Fruit fly (Drosophila melanogaster) whole organism, embryonic: ENCODE results near the gene Tlk.

ENCODE experiments used
- Blimp-1 ChIP-seq: fragments of 200-800 bp; sonication (Bioruptor generic); optimal IDR thresholded peaks from 3 replicates; lab custom pipeline; 2018; ENCODE audit warnings: missing biosample characterization, missing genetic modification characterization, mild to moderate bottlenecking, moderate library complexity, missing genetic modification reagents
- CG10959 ChIP-seq: fragments of 200-800 bp; sonication (Bioruptor generic); IDR thresholded peaks from 2 replicates; pipeline ENCODE4 v1.3.6; 2022; ENCODE audit warnings: missing biosample characterization, missing genetic modification characterization
- CG11723 ChIP-seq: fragments of 200-800 bp; sonication (Bioruptor generic); optimal IDR thresholded peaks from 2 replicates; lab custom pipeline; 2017; ENCODE audit warnings: missing biosample characterization, mild to moderate bottlenecking, missing genetic modification characterization
- CG12071 ChIP-seq: fragments of 200-800 bp; sonication (Bioruptor generic); optimal IDR thresholded peaks from 3 replicates; lab custom pipeline; 2018; ENCODE audit warnings: missing biosample characterization, mild to moderate bottlenecking, missing genetic modification characterization
- CG12299 ChIP-seq: fragments of 200-800 bp; sonication (Bioruptor generic); optimal IDR thresholded peaks from 2 replicates; lab custom pipeline; 2018; ENCODE audit warnings: missing biosample characterization, mild to moderate bottlenecking, missing genetic modification characterization
- CG14860 ChIP-seq: fragments of 200-800 bp; sonication (Bioruptor generic); IDR thresholded peaks from 3 replicates; pipeline ENCODE4 v1.3.6; 2022; ENCODE audit warnings: missing biosample characterization, missing genetic modification characterization; ENCODE audit not compliant: partially characterized antibody
- CG15073 ChIP-seq: fragments of 200-800 bp; sonication (Bioruptor generic); optimal IDR thresholded peaks from 2 replicates; lab custom pipeline; 2016; ENCODE audit warnings: missing biosample characterization, missing genetic modification characterization
- CG16813 ChIP-seq: fragments of 200-800 bp; sonication (Bioruptor generic); IDR thresholded peaks from 3 replicates; pipeline ENCODE4 v1.3.6; 2022; ENCODE audit warnings: missing biosample characterization, missing genetic modification characterization; ENCODE audit not compliant: partially characterized antibody
- CG17802 ChIP-seq: fragments of 200-800 bp; sonication (Bioruptor generic); optimal IDR thresholded peaks from 2 replicates; lab custom pipeline; 2018; ENCODE audit warnings: missing biosample characterization, mild to moderate bottlenecking, missing genetic modification characterization, moderate library complexity
- CG17829 ChIP-seq: fragments of 200-800 bp; optimal IDR thresholded peaks from 2 replicates; lab custom pipeline; 2019; ENCODE audit warnings: missing biosample characterization, mild to moderate bottlenecking, missing genetic modification characterization, moderate library complexity
- CG1832 ChIP-seq: fragments of 200-800 bp; sonication (Bioruptor generic); optimal IDR thresholded peaks from 2 replicates; lab custom pipeline; 2017; ENCODE audit warnings: missing biosample characterization, mild to moderate bottlenecking, missing genetic modification characterization, inconsistent platforms
- CG2712 ChIP-seq: fragments of 200-800 bp; optimal IDR thresholded peaks from 3 replicates; lab custom pipeline; 2019; ENCODE audit warnings: missing biosample characterization, mild to moderate bottlenecking, missing genetic modification characterization, moderate library complexity
- CG32772 ChIP-seq: fragments of 200-800 bp; sonication (Bioruptor generic); IDR thresholded peaks from 2 replicates; pipeline ENCODE4 v1.3.6; 2022; ENCODE audit warnings: missing biosample characterization, missing genetic modification characterization
- CG34224 ChIP-seq: fragments of 200-800 bp; sonication (Bioruptor generic); IDR thresholded peaks from 3 replicates; pipeline ENCODE4 v1.3.6; 2022; ENCODE audit warnings: missing biosample characterization, missing genetic modification characterization; ENCODE audit not compliant: partially characterized antibody
- CG4328 ChIP-seq: fragments of 200-800 bp; sonication (Bioruptor generic); optimal IDR thresholded peaks from 3 replicates; lab custom pipeline; 2017; ENCODE audit warnings: missing biosample characterization, missing genetic modification reagents, missing genetic modification characterization
- CG8924 ChIP-seq: fragments of 200-800 bp; optimal IDR thresholded peaks from 3 replicates; lab custom pipeline; 2019; ENCODE audit warnings: missing biosample characterization, mild to moderate bottlenecking, missing genetic modification characterization, moderate library complexity
- D19A ChIP-seq: fragments of 200-800 bp; optimal IDR thresholded peaks from 3 replicates; lab custom pipeline; 2019; ENCODE audit warnings: missing biosample characterization, mild to moderate bottlenecking, missing genetic modification characterization, moderate library complexity
- Dll ChIP-seq: fragments of 200-800 bp; sonication (Bioruptor generic); IDR thresholded peaks from 4 replicates; pipeline ENCODE4 v1.3.6; 2022; ENCODE audit warnings: missing biosample characterization, missing genetic modification characterization; ENCODE audit not compliant: partially characterized antibody
- Doc2 ChIP-seq: fragments of 200-800 bp; sonication (Bioruptor generic); IDR thresholded peaks from 2 replicates; pipeline ENCODE4 v1.3.6; 2022; ENCODE audit warnings: missing biosample characterization, missing genetic modification characterization
- Doc3 ChIP-seq: fragments of 200-800 bp; sonication (Bioruptor generic); IDR thresholded peaks from 3 replicates; pipeline ENCODE4 v1.3.6; 2022; ENCODE audit warnings: missing biosample characterization, missing genetic modification characterization; ENCODE audit not compliant: partially characterized antibody
- Dp ChIP-seq: fragments of 200-800 bp; sonication (Bioruptor generic); optimal IDR thresholded peaks from 2 replicates; lab custom pipeline; 2018; ENCODE audit warnings: missing biosample characterization, mild to moderate bottlenecking, missing genetic modification characterization, moderate library complexity
- Dref ChIP-seq: fragments of 200-800 bp; sonication (Bioruptor generic); IDR thresholded peaks from 2 replicates; pipeline ENCODE4 v1.3.6; 2022; ENCODE audit warnings: missing biosample characterization, missing genetic modification characterization
- GATAe ChIP-seq: fragments of 200-800 bp; sonication (Bioruptor generic); conservative IDR thresholded peaks from 2 replicates; pipeline ENCODE4 v1.3.6; 2022; ENCODE audit warnings: missing biosample characterization, missing genetic modification characterization
- Jarid2 ChIP-seq: fragments of 200-800 bp; sonication (Bioruptor generic); optimal IDR thresholded peaks from 3 replicates; lab custom pipeline; 2017; ENCODE audit warnings: mild to moderate bottlenecking, missing biosample characterization, missing genetic modification reagents, missing genetic modification characterization
- Sox100B ChIP-seq: fragments of 200-800 bp; sonication (Bioruptor generic); optimal IDR thresholded peaks from 3 replicates; lab custom pipeline; 2018; ENCODE audit warnings: missing biosample characterization, mild to moderate bottlenecking, missing genetic modification characterization
- Usf ChIP-seq: fragments of 200-800 bp; sonication (Bioruptor generic); optimal IDR thresholded peaks from 2 replicates; lab custom pipeline; 2017; ENCODE audit warnings: missing genotype, missing biosample characterization, missing genetic modification characterization
- YL-1 ChIP-seq: fragments of 200-800 bp; sonication (Bioruptor generic); optimal IDR thresholded peaks from 3 replicates; lab custom pipeline; 2017; ENCODE audit warnings: missing biosample characterization, mild to moderate bottlenecking, missing genetic modification characterization
- amos ChIP-seq: fragments of 200-800 bp; sonication (Bioruptor generic); IDR thresholded peaks from 2 replicates; pipeline ENCODE4 v1.3.6; 2022; ENCODE audit warnings: missing biosample characterization, missing genetic modification characterization; ENCODE audit not compliant: partially characterized antibody
- az2 ChIP-seq: fragments of 200-800 bp; sonication (Bioruptor generic); optimal IDR thresholded peaks from 3 replicates; lab custom pipeline; 2016; ENCODE audit warnings: missing biosample characterization, missing genetic modification characterization
- chinmo ChIP-seq: fragments of 200-800 bp; sonication (Bioruptor generic); IDR thresholded peaks from 4 replicates; pipeline ENCODE4 v1.3.6; 2022; ENCODE audit warnings: missing biosample characterization, missing genetic modification characterization; ENCODE audit not compliant: partially characterized antibody
- corto ChIP-seq: fragments of 200-800 bp; sonication (Bioruptor generic); optimal IDR thresholded peaks from 2 replicates; lab custom pipeline; 2016; ENCODE audit warnings: missing biosample characterization, mild to moderate bottlenecking, missing genetic modification characterization, moderate library complexity
- cwo ChIP-seq: fragments of 200-800 bp; sonication (Bioruptor generic); optimal IDR thresholded peaks from 3 replicates; lab custom pipeline; 2017; ENCODE audit warnings: missing biosample characterization, missing genetic modification characterization, mild to moderate bottlenecking, moderate library complexity, missing genetic modification reagents
- da ChIP-seq: fragments of 200-800 bp; sonication (Bioruptor generic); optimal IDR thresholded peaks from 2 replicates; lab custom pipeline; 2016; ENCODE audit warnings: missing biosample characterization, missing genetic modification characterization
- ems ChIP-seq: fragments of 200-800 bp; sonication (Bioruptor generic); optimal IDR thresholded peaks from 3 replicates; lab custom pipeline; 2016; ENCODE audit warnings: missing biosample characterization, missing genetic modification characterization
- fru ChIP-seq: fragments of >200 bp; optimal IDR thresholded peaks from 2 replicates; lab custom pipeline; 2017
- hbn ChIP-seq: fragments of 200-800 bp; sonication (Bioruptor generic); IDR thresholded peaks from 2 replicates; pipeline ENCODE4 v1.3.6; 2022; ENCODE audit warnings: missing biosample characterization, missing genetic modification characterization; ENCODE audit not compliant: partially characterized antibody
- insv ChIP-seq, 2 experiments: fragments of 200-800 bp; sonication (Bioruptor generic); optimal IDR thresholded peaks; 3 replicates each; lab custom pipeline; 2016 to 2018; ENCODE audit warnings: missing biosample characterization in 2 of 2, missing genetic modification characterization in 2 of 2
- jing ChIP-seq: fragments of 200-800 bp; sonication (Bioruptor generic); optimal IDR thresholded peaks from 2 replicates; lab custom pipeline; 2018; ENCODE audit warnings: missing biosample characterization, mild to moderate bottlenecking, missing genetic modification characterization
- kah ChIP-seq: fragments of 200-800 bp; sonication (Bioruptor generic); optimal IDR thresholded peaks from 2 replicates; lab custom pipeline; 2018; ENCODE audit warnings: missing biosample characterization, mild to moderate bottlenecking, missing genetic modification characterization
- oc ChIP-seq: fragments of 200-800 bp; sonication (Bioruptor generic); optimal IDR thresholded peaks from 2 replicates; lab custom pipeline; 2018; ENCODE audit warnings: missing biosample characterization, mild to moderate bottlenecking, missing genetic modification characterization, moderate library complexity
- pita ChIP-seq: fragments of 200-800 bp; sonication (Bioruptor generic); optimal IDR thresholded peaks from 2 replicates; lab custom pipeline; 2017; ENCODE audit warnings: missing biosample characterization, mild to moderate bottlenecking, missing genetic modification characterization
- psq ChIP-seq: fragments of 200-800 bp; sonication (Bioruptor generic); optimal IDR thresholded peaks from 2 replicates; lab custom pipeline; 2017; ENCODE audit warnings: missing biosample characterization, missing genetic modification characterization
- pzg ChIP-seq: fragments of 200-800 bp; sonication (Bioruptor generic); optimal IDR thresholded peaks from 3 replicates; lab custom pipeline; 2018; ENCODE audit warnings: missing biosample characterization, mild to moderate bottlenecking, missing genetic modification characterization, moderate library complexity
- sc ChIP-seq, 3 experiments: fragments of >200 bp in 2 of 3; fragments of 200-800 bp in 1 of 3; sonication (Bioruptor generic) in 1 of 3; optimal IDR thresholded peaks; 2 replicates in 2 of 3; 3 replicates in 1 of 3; lab custom pipeline; 2017; ENCODE audit warnings: mild to moderate bottlenecking in 1 of 3, missing biosample characterization in 1 of 3, missing genetic modification characterization in 1 of 3, missing genetic modification reagents in 1 of 3
- shn ChIP-seq: fragments of 200-800 bp; sonication (Bioruptor generic); optimal IDR thresholded peaks from 3 replicates; lab custom pipeline; 2016; ENCODE audit warnings: missing biosample characterization, missing genetic modification characterization
- tin ChIP-seq: fragments of 200-800 bp; sonication (Bioruptor generic); optimal IDR thresholded peaks from 3 replicates; lab custom pipeline; 2016; ENCODE audit warnings: missing biosample characterization, missing genetic modification characterization
- tna ChIP-seq: fragments of 200-800 bp; sonication (Bioruptor generic); IDR thresholded peaks from 2 replicates; pipeline ENCODE4 v1.3.6; 2022; ENCODE audit warnings: missing biosample characterization, missing genetic modification characterization; ENCODE audit not compliant: partially characterized antibody
- tup ChIP-seq: fragments of 200-800 bp; sonication (Bioruptor generic); optimal IDR thresholded peaks from 2 replicates; lab custom pipeline; 2016; ENCODE audit warnings: missing biosample characterization, mild to moderate bottlenecking, missing genetic modification characterization, moderate library complexity
- zen2 ChIP-seq: fragments of 200-800 bp; sonication (Bioruptor generic); IDR thresholded peaks from 3 replicates; pipeline ENCODE4 v1.3.6; 2022; ENCODE audit warnings: missing biosample characterization, missing genetic modification characterization; ENCODE audit not compliant: partially characterized antibody

The Tlk gene

DNA sequence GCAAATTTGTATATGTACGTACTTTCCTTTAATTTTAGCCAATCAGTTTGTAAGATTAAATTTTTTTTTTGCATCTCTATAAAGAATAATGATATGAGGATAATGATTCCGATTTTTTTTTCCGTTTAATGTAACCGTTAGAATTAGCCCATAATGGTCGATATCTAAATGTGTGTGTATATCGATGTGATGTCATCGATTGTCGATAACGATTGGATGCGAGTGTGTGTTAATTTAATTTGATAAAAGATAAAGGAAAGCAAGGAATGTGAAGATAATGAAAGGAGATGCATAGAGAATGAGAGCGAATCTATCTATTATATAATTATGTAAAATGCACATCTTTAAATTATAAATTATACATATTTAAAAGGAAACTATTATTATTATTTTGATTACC, 68.6 kb downstream of the Tlk start (continued):
- TF ChIP-seq tin (GFP tag; lab: Kevin White, UChicago) (no peak), az2 (GFP tag; lab: Kevin White, UChicago) (no peak), CG2712 (tag; lab: Kevin White, UChicago) (no peak), CG11723 (no peak), CG16813 (peak; percentile 77), tna (peak; percentile 82), CG17829 (tag; lab: Kevin White, UChicago) (no peak), CG17802 (tag; lab: Kevin White, UChicago) (no peak), Dp (GFP tag; lab: Kevin White, UChicago) (peak; percentile 22), Doc2 (GFP tag; lab: Robert Waterston, UW) (no peak), oc (tag; lab: Kevin White, UChicago) (no peak), CG12071 (no peak), shn (GFP tag; lab: Kevin White, UChicago) (no peak), CG8924 (tag; lab: Kevin White, UChicago) (no peak), psq (no peak), Doc3 (peak; percentile 54), hbn (GFP tag; lab: Robert Waterston, UW) (peak; percentile 35; the same call in 1 of the 2 replicates), insv (GFP tag; optimal IDR thresholded peaks at IDR 0.05; lab: Kevin White, UChicago) (no peak), CG34224 (GFP tag; lab: Robert Waterston, UW) (peak; percentile 71), fru (lab: Kevin White, UChicago) (no peak), ems (GFP tag; lab: Kevin White, UChicago) (no peak), pita (no peak), cwo (GFP tag; lab: Kevin White, UChicago) (no peak), YL-1 (GFP tag; lab: Kevin White, UChicago) (no peak), Jarid2 (GFP tag; lab: Kevin White, UChicago) (no peak), CG4328 (no peak), da (GFP tag; lab: Kevin White, UChicago) (no peak), amos (GFP tag; lab: Robert Waterston, UW) (peak; percentile 61; the same call in 1 of the 2 replicates), CG32772 (GFP tag; lab: Robert Waterston, UW) (no peak), sc (optimal IDR thresholded peaks at IDR 0.05; lab: Kevin White, UChicago) (no peak), sc (GFP tag; optimal IDR thresholded peaks at IDR 0.05; lab: Kevin White, UChicago) (no peak), CG15073 (GFP tag; lab: Kevin White, UChicago) (no peak), kah (GFP tag; lab: Kevin White, UChicago) (no peak), Dll (GFP tag; lab: Robert Waterston, UW) (peak; percentile 68; the same call in 2 of the 4 replicates), CG12299 (tag; lab: Kevin White, UChicago) (no peak), CG14860 (GFP tag; lab: Robert Waterston, UW) (peak; percentile 76), Usf (GFP tag; lab: Kevin White, UChicago) (no peak), GATAe (GFP tag; lab: Robert Waterston, UW) (no peak), chinmo (GFP tag; lab: Robert Waterston, UW) (peak; percentile 59; the same call in 1 of the 4 replicates), corto (no peak), pzg (GFP tag; lab: Kevin White, UChicago) (peak; percentile 6), zen2 (GFP tag; lab: Robert Waterston, UW) (peak; percentile 73; the same call in 2 of the 3 replicates), tup (no peak), D19A (tag; lab: Kevin White, UChicago) (no peak), Sox100B (GFP tag; lab: Kevin White, UChicago) (no peak), Blimp-1 (GFP tag; lab: Kevin White, UChicago) (no peak), CG10959 (GFP tag; lab: Robert Waterston, UW) (no peak), CG1832 (no peak), Dref (GFP tag; lab: Robert Waterston, UW) (peak; percentile 65), jing (GFP tag; lab: Kevin White, UChicago) (no peak)
